Fruit fly (Drosophila melanogaster) ovary, adult (tissue): ENCODE measurements around the gene fit.

Experiments
- CG17801 ChIP-seq: fragments of 200-800 bp; optimal IDR thresholded peaks from 2 replicates; lab custom pipeline; 2019; ENCODE audit warnings: missing biosample characterization, mild to moderate bottlenecking, missing genetic modification characterization, moderate library complexity; ENCODE audit not compliant: partially characterized antibody

fit gene

DNA sequence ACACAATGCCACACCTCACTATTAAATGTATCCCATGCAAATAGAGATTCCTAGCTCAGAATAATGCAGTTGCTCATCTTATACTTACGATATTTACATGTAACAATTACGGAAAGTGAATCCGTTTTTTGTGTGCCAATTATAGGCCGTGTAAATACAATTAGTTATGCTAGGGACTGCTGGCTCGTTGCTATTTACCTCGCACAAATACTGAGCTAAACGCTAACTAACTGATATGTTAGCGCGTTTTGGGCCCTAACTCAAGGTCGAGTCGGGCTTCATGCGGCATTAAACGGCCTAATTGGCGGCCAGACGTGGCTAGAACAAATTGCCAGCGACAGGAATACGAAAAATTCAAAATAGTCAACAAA lies 27.4 kb downstream of the fit start:
- no peak for TF ChIP-seq CG17801 (GFP tag; lab: Kevin White, UChicago)

- peak; percentile 3 for TF ChIP-seq CG17801 (GFP tag; lab: Kevin White, UChicago)
Observed at dm6 chr3R:21856098-21856872, 28.0 kb downstream of the fit start, which contains the start of gene glec. Gene glec, minus strand, starts transcription at chr3R:21856266.

DNA sequence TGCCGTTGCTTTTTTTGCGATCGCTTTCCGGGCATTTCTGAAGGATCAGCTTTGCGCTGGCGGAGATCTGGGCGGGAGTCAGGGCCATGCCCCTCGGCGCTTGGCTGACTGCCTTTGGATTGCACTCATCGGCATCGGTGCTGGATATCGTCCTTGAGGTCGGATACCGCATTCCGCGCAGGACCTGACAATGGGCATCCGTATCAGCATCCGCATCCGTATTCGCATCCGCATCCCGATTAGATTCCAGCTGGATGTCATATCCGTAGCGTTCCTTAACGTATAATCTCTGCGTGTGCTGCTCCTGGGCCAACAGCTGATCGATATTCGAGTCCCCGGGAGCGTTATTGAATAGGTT lies 28.8 kb downstream of the fit start:
- no peak for TF ChIP-seq CG17801 (GFP tag; lab: Kevin White, UChicago)

dm6 chr3R:21854574-21855468 lies 29.4 kb downstream of the fit start:
- TF ChIP-seq CG17801 (GFP tag; lab: Kevin White, UChicago) = no peak

DNA sequence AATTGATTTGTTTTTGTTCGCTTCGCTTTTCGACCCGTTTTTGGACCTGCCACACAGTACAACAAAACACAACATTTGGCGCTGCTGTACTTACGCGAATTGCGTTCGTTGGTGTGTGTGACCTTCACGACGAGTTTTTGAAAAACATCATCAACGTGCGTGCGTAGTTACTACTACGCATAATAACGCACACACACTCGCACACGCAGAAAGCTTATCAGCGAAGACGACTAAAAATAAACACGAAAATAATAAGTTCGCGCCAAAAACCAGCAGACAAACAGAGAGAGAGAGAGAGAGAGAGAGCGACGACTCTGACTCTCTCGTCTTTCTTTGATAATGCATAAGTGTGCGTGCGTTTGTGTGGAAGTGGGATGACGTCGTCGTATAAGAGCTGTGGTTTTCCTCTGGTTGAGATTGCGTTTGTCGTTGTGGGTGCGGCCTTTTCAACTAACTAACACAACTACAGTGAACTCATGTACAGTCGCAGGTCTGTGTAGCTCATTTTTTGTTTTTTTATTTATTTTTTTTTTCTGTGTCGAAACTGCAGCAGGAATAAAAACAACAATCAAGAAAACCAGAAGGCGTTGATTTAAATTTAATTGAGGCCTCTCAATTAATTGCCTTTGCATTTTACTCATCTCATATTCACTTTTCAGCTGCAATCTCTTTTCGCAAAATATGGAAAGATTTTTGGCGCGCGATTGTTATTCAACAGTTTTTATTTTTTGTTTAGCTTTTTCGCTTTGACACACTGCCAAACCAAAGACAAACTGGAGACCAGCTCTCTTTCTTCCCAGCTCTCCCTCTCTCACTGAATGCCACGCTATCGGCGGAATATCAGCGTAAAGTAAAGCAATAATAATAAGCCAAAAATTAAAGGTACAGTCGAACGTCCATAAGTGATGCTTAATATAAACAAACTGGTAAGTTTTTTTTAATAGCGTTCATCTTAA lies 30.4 kb downstream of the fit start:
- TF ChIP-seq CG17801 (GFP tag; lab: Kevin White, UChicago) = peak; percentile 19

dm6 chr3R:21852579-21853233 lies 31.5 kb downstream of the fit start:
- peak; percentile 68 for TF ChIP-seq CG17801 (GFP tag; lab: Kevin White, UChicago)

- TF ChIP-seq CG17801 (GFP tag; lab: Kevin White, UChicago) = no peak
Observed at dm6 chr3R:21851592-21852578, 32.4 kb downstream of the fit start.

DNA sequence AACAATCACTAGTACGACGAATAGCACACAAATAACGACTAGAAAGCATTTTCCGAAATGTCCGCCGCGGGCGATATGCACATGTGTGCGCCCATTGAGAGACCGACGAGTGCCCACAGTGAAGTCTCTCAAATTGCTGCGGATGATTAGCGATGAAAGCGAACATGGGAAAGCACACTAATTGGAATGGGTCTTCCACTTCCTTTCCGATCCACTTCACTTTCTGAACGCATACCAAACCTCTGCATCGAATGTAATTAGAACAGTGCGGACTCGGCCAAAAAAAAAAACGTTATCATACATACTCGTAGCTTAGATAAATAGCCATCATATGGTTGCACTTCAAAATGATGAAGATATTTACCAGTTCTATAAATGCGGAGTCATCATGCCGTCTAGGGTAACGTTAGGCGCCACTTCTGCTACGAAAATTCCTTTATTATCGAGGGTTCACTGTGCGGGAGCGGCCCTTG lies 34.2 kb downstream of the fit start:
- TF ChIP-seq CG17801 (GFP tag; lab: Kevin White, UChicago) = no peak

dm6 chr3R:21848987-21849442 lies 35.2 kb downstream of the fit start:
- TF ChIP-seq CG17801 (GFP tag; lab: Kevin White, UChicago) = peak; percentile 94

DNA sequence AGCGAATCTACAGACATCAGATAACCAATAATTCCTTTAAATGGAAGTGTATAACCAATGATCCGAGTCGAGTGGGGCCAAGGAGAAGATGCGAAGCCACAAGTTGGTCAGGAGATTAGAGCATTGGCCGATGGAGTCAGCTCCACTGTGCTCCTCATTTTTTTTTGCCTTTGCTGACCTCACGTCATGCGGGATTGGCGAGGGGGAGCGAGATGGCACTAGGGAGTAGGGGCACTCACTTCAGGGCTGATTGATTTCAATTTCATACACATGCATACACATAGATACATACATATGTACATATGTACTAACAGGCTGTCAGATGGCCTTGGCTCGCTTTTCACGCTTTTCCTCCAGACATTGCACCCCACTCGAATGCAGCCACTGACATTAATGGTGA lies 36.0 kb downstream of the fit start:
- no peak for TF ChIP-seq CG17801 (GFP tag; lab: Kevin White, UChicago)

dm6 chr3R:21847438-21847837 lies 36.8 kb downstream of the fit start:
- TF ChIP-seq CG17801 (GFP tag; lab: Kevin White, UChicago) = no peak

DNA sequence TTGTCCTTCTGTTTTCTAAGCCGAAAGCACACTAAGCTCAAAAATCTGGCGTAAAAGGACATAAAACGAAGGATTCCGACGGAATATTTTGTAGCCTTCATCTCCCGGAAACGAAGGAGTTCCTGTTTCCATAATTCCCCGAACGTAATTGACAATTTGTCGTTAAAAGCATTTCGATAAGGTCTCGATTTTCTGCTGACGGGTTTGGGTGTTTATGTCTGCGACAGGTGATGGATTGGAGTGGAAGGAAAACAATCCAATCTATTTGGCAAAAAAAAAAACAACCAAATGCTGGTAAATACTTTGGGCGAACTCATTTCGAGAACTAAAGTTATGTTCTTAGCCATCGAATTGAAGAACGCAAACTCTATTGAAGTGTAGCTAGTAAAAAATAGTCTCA lies 37.7 kb downstream of the fit start, which contains the start of gene Gr93d:
TSS of gene Gr93d (minus strand) at position 101 of the 400 bp plus-strand sequence.
- no peak for TF ChIP-seq CG17801 (GFP tag; lab: Kevin White, UChicago)

DNA sequence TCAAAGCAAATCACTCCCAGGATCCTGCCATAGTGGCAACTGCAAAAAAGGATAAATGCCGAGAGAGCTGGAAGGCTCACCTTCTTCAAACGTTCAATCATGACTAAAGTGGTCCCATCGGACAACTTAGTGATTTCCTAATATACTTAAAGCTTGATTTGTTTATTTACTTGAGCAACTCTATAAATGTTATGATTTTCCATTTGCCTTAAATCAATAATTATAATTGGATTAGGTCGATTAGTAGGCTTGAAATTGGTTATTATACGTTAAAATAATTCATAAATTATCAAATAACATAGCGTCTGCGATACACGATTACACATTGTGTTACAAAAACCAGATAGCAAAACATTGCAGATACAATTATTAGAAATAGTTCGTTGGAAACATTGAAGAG lies 39.1 kb downstream of the fit start, which contains the start of gene Gr93c:
TSS of gene Gr93c (minus strand) at position 101 of the 400 bp plus-strand sequence.
- no peak for TF ChIP-seq CG17801 (GFP tag; lab: Kevin White, UChicago)
